Worm (Caenorhabditis elegans) whole organism, young adult: ENCODE data around the gene K07E3.1.
A peak's percentile ranks its signal among the peaks of the same experiment; 100 is the strongest.

ENCODE experiments used
- B0336.3 ChIP-seq: fragments of 200-800 bp; sonication (Bioruptor generic); IDR thresholded peaks from 2 replicates; pipeline ENCODE4 v1.3.6; 2022; ENCODE audit warnings: missing genetic modification characterization, missing compliant biosample characterization
- C06A6.2 ChIP-seq: fragments of 200-800 bp; sonication (Bioruptor generic); conservative IDR thresholded peaks from 2 replicates; pipeline ENCODE4 v1.3.6; 2022; ENCODE audit warnings: missing genetic modification characterization, missing compliant biosample characterization
- C17E4.6 ChIP-seq: fragments of 200-800 bp; sonication (Bioruptor generic); IDR thresholded peaks from 2 replicates; pipeline ENCODE4 v1.3.6; 2022; ENCODE audit warnings: missing genetic modification reagents, missing genetic modification characterization, missing compliant biosample characterization
- F23B12.7 ChIP-seq: sonication (generic microtip); optimal IDR thresholded peaks from 2 replicates; lab custom pipeline; 2017; ENCODE audit warnings: missing genetic modification characterization, mild to moderate bottlenecking, missing compliant biosample characterization, antibody characterized with exemption, moderate library complexity; ENCODE audit not compliant: insufficient read depth
- F33H1.4 ChIP-seq: fragments of 200-800 bp; sonication (Bioruptor generic); IDR thresholded peaks from 2 replicates; pipeline ENCODE4 v1.3.6; 2022; ENCODE audit warnings: missing genetic modification reagents, missing genetic modification characterization, missing compliant biosample characterization
- F49E8.2 ChIP-seq: sonication (generic microtip); optimal IDR thresholded peaks from 3 replicates; lab custom pipeline; 2017; ENCODE audit warnings: missing genetic modification characterization, mild to moderate bottlenecking, missing compliant biosample characterization, antibody characterized with exemption, moderate library complexity; ENCODE audit not compliant: insufficient read depth
- Y53F4B.3 ChIP-seq: fragments of 200-800 bp; sonication (Bioruptor generic); IDR thresholded peaks from 2 replicates; pipeline ENCODE4 v1.3.6; 2022; ENCODE audit warnings: missing genetic modification reagents, missing genetic modification characterization, missing compliant biosample characterization
- Y95B8A.8 ChIP-seq: fragments of 200-800 bp; sonication (Bioruptor generic); IDR thresholded peaks from 2 replicates; pipeline ENCODE4 v1.3.6; 2022; ENCODE audit warnings: missing genetic modification reagents, missing genetic modification characterization, missing compliant biosample characterization
- akir-1 ChIP-seq: fragments of 200-800 bp; sonication (Bioruptor generic); optimal IDR thresholded peaks from 2 replicates; lab custom pipeline; 2018; ENCODE audit warnings: mild to moderate bottlenecking, missing genetic modification characterization, moderate library complexity, missing compliant biosample characterization
- attf-5 ChIP-seq: fragments of 200-800 bp; sonication (Bioruptor generic); optimal IDR thresholded peaks from 2 replicates; lab custom pipeline; 2018; ENCODE audit warnings: mild to moderate bottlenecking, missing genetic modification characterization, missing compliant biosample characterization
- bed-1 ChIP-seq: fragments of 200-800 bp; sonication (Bioruptor generic); IDR thresholded peaks from 2 replicates; pipeline ENCODE4 v1.3.6; 2022; ENCODE audit warnings: missing genetic modification reagents, missing genetic modification characterization, missing compliant biosample characterization
- cebp-1 ChIP-seq, 2 experiments: fragments of 200-800 bp in 1 of 2; sonication (Bioruptor generic) in 1 of 2; sonication (generic microtip) in 1 of 2; IDR thresholded peaks in 1 of 2; optimal IDR thresholded peaks in 1 of 2; 2 replicates each; pipeline versions ENCODE4 v1.3.6 to Lab custom; 2017 to 2022; ENCODE audit warnings: missing compliant biosample characterization in 2 of 2, missing genetic modification characterization in 2 of 2, mild to moderate bottlenecking in 1 of 2, missing genetic modification reagents in 1 of 2, moderate library complexity in 1 of 2
- cebp-2 ChIP-seq: fragments of 200-800 bp; sonication (Bioruptor generic); IDR thresholded peaks from 2 replicates; pipeline ENCODE4 v1.3.6; 2022; ENCODE audit warnings: missing genetic modification characterization, missing compliant biosample characterization
- ceh-100 ChIP-seq: fragments of 200-800 bp; sonication (Bioruptor generic); IDR thresholded peaks from 2 replicates; pipeline ENCODE4 v1.3.6; 2022; ENCODE audit warnings: missing genetic modification reagents, missing genetic modification characterization, missing compliant biosample characterization
- ceh-27 ChIP-seq: fragments of 200-800 bp; sonication (Bioruptor generic); optimal IDR thresholded peaks from 2 replicates; lab custom pipeline; 2018; ENCODE audit warnings: mild to moderate bottlenecking, missing genetic modification characterization, moderate library complexity, missing compliant biosample characterization
- ceh-40 ChIP-seq: fragments of 200-800 bp; sonication (Bioruptor generic); IDR thresholded peaks from 2 replicates; pipeline ENCODE4 v1.3.6; 2022; ENCODE audit warnings: missing genetic modification characterization, missing compliant biosample characterization
- ceh-58 ChIP-seq: fragments of 200-800 bp; sonication (Bioruptor generic); IDR thresholded peaks from 2 replicates; pipeline ENCODE4 v1.3.6; 2022; ENCODE audit warnings: missing genetic modification characterization, missing compliant biosample characterization
- dox-1 ChIP-seq: fragments of 200-800 bp; sonication (Bioruptor generic); IDR thresholded peaks from 2 replicates; pipeline ENCODE4 v1.3.6; 2022; ENCODE audit warnings: missing genetic modification reagents, missing genetic modification characterization, missing compliant biosample characterization
- dpl-1 ChIP-seq: fragments of 150-350 bp; optimal IDR thresholded peaks from 2 replicates; lab custom pipeline; 2014; ENCODE audit warnings: missing biosample characterization, missing genetic modification reagents, missing genetic modification characterization
- egl-18 ChIP-seq: fragments of 200-800 bp; sonication (Bioruptor generic); IDR thresholded peaks from 2 replicates; pipeline ENCODE4 v1.3.6; 2022; ENCODE audit warnings: missing genetic modification reagents, missing genetic modification characterization, missing compliant biosample characterization
- ekl-4 ChIP-seq: fragments of 200-800 bp; sonication (Bioruptor generic); IDR thresholded peaks from 2 replicates; pipeline ENCODE4 v1.3.6; 2022; ENCODE audit warnings: missing genetic modification reagents, missing genetic modification characterization, missing compliant biosample characterization
- ets-4 ChIP-seq: fragments of 200-800 bp; sonication (Bioruptor generic); optimal IDR thresholded peaks from 2 replicates; lab custom pipeline; 2018; ENCODE audit warnings: mild to moderate bottlenecking, missing genetic modification characterization, missing compliant biosample characterization
- him-1 ChIP-seq: sonication (generic microtip); optimal IDR thresholded peaks from 2 replicates; lab custom pipeline; 2016; ENCODE audit warnings: missing genotype, missing genetic modification reagents, missing genetic modification characterization, missing compliant biosample characterization
- hlh-26 ChIP-seq: fragments of 200-800 bp; sonication (Bioruptor generic); conservative IDR thresholded peaks from 2 replicates; pipeline ENCODE4 v1.3.6; 2022; ENCODE audit warnings: missing genetic modification reagents, missing genetic modification characterization, missing compliant biosample characterization
- hmg-1.2 ChIP-seq: fragments of 200-800 bp; sonication (Bioruptor generic); IDR thresholded peaks from 2 replicates; pipeline ENCODE4 v1.3.6; 2022; ENCODE audit warnings: missing genetic modification reagents, missing genetic modification characterization, missing compliant biosample characterization
- lag-1 ChIP-seq: fragments of 200-800 bp; sonication (Bioruptor generic); IDR thresholded peaks from 2 replicates; pipeline ENCODE4 v1.3.6; 2022; ENCODE audit warnings: missing genetic modification reagents, missing genetic modification characterization, missing compliant biosample characterization
- lin-26 ChIP-seq: fragments of 200-800 bp; sonication (Bioruptor generic); IDR thresholded peaks from 2 replicates; pipeline ENCODE4 v1.3.6; 2022; ENCODE audit warnings: missing genetic modification reagents, missing genetic modification characterization, missing compliant biosample characterization
- madf-10 ChIP-seq: sonication (generic microtip); optimal IDR thresholded peaks from 2 replicates; lab custom pipeline; 2016; ENCODE audit warnings: mild to moderate bottlenecking, missing genetic modification characterization, missing compliant biosample characterization
- mel-28 ChIP-seq: sonication (generic microtip); optimal IDR thresholded peaks from 2 replicates; lab custom pipeline; 2016; ENCODE audit warnings: borderline replicate concordance, mild to moderate bottlenecking, missing genetic modification characterization, missing compliant biosample characterization
- nfya-2 ChIP-seq: fragments of 200-800 bp; sonication (Bioruptor generic); IDR thresholded peaks from 2 replicates; pipeline ENCODE4 v1.3.6; 2022; ENCODE audit warnings: missing genetic modification reagents, missing genetic modification characterization, missing compliant biosample characterization
- nhr-80 ChIP-seq: sonication (generic microtip); optimal IDR thresholded peaks from 2 replicates; lab custom pipeline; 2016; ENCODE audit warnings: missing genetic modification characterization, missing compliant biosample characterization
- nhr-90 ChIP-seq: sonication (generic microtip); optimal IDR thresholded peaks from 2 replicates; lab custom pipeline; 2016; ENCODE audit warnings: missing genotype, mild to moderate bottlenecking, missing genetic modification characterization, missing compliant biosample characterization
- pbrm-1 ChIP-seq: fragments of 200-800 bp; sonication (Bioruptor generic); IDR thresholded peaks from 2 replicates; pipeline ENCODE4 v1.3.6; 2022; ENCODE audit warnings: missing genetic modification reagents, missing genetic modification characterization, missing compliant biosample characterization
- rcor-1 ChIP-seq: fragments of 200-800 bp; sonication (Bioruptor generic); IDR thresholded peaks from 2 replicates; pipeline ENCODE4 v1.3.6; 2022; ENCODE audit warnings: missing genetic modification reagents, missing genetic modification characterization, missing compliant biosample characterization
- snpc-1.1 ChIP-seq: sonication (generic microtip); optimal IDR thresholded peaks from 2 replicates; lab custom pipeline; 2017; ENCODE audit warnings: missing genetic modification characterization, mild to moderate bottlenecking, missing compliant biosample characterization, antibody characterized with exemption, moderate library complexity, missing genotype, missing genetic modification reagents; ENCODE audit not compliant: insufficient read depth
- snpc-1.3 ChIP-seq: sonication (generic microtip); optimal IDR thresholded peaks from 2 replicates; lab custom pipeline; 2017; ENCODE audit warnings: missing genetic modification characterization, mild to moderate bottlenecking, missing compliant biosample characterization, antibody characterized with exemption, moderate library complexity, missing genotype, missing genetic modification reagents; ENCODE audit not compliant: insufficient read depth
- somi-1 ChIP-seq: fragments of 200-800 bp; sonication (Bioruptor generic); optimal IDR thresholded peaks from 2 replicates; lab custom pipeline; 2018; ENCODE audit warnings: mild to moderate bottlenecking, missing genetic modification characterization, missing compliant biosample characterization
- ztf-18 ChIP-seq: sonication (generic microtip); optimal IDR thresholded peaks from 2 replicates; lab custom pipeline; 2016; ENCODE audit warnings: missing genotype, mild to moderate bottlenecking, missing genetic modification characterization, missing compliant biosample characterization
- ztf-26 ChIP-seq: sonication (generic microtip); optimal IDR thresholded peaks from 2 replicates; lab custom pipeline; 2017; ENCODE audit warnings: missing genetic modification characterization, missing compliant biosample characterization

The K07E3.1 gene

ce11 chrX:8136276-8136891 is 26.1 kb downstream of the K07E3.1 start, which contains the start of gene C02B8.6:
Gene C02B8.6 (minus strand): TSS chrX:8136326.
- TF ChIP-seq attf-5 (peak; percentile 9), dox-1 (GFP tag; lab: Robert Waterston, UW) (peak; percentile 53; the same call in 1 of the 2 replicates), hmg-1.2 (GFP tag; lab: Robert Waterston, UW) (0 out of 2 replicates have a peak, but pooled peaks have one; percentile 10), somi-1 (GFP tag; lab: Kevin White, UChicago) (no peak), bed-1 (GFP tag; lab: Robert Waterston, UW) (no peak), ceh-27 (GFP tag; lab: Kevin White, UChicago) (no peak), F49E8.2 (no peak), B0336.3 (GFP tag; lab: Robert Waterston, UW) (no peak), nhr-80 (tag; lab: Kevin White, UChicago) (peak; percentile 72), F23B12.7 (peak; percentile 46)
- TF ChIP-seq, all 124 proteins: peak for 5

- TF ChIP-seq Y95B8A.8 (GFP tag; lab: Robert Waterston, UW) = no peak
- TF ChIP-seq pbrm-1 (GFP tag; lab: Robert Waterston, UW) = no peak
- TF ChIP-seq C17E4.6 = no peak
- TF ChIP-seq mel-28 = no peak
- TF ChIP-seq C06A6.2 (GFP tag; lab: Robert Waterston, UW) = no peak
- TF ChIP-seq dpl-1 (GFP tag; lab: Kevin White, UChicago) = no peak
- TF ChIP-seq ztf-26 (tag; lab: Kevin White, UChicago) = no peak
- 0 out of 2 replicates have a peak, but pooled peaks have one; percentile 16 for TF ChIP-seq cebp-2 (GFP tag; lab: Robert Waterston, UW)
- TF ChIP-seq ceh-58 (GFP tag; lab: Robert Waterston, UW) = 0 out of 2 replicates have a peak, but pooled peaks have one; percentile 35
- TF ChIP-seq ceh-40 (GFP tag; lab: Robert Waterston, UW) = no peak
- TF ChIP-seq rcor-1 (GFP tag; lab: Robert Waterston, UW) = no peak
- TF ChIP-seq lin-26 = no peak
Measured at ce11 chrX:8137779-8138178, 27.5 kb downstream of the K07E3.1 start, which contains the start of gene C02B8.7. Gene C02B8.7 (minus strand): TSS chrX:8137879.

ce11 chrX:8139146-8139545 is 28.9 kb downstream of the K07E3.1 start, which contains the start of gene C02B8.3:
Gene C02B8.3 (plus strand): TSS chrX:8139446.
- TF ChIP-seq cebp-1 (GFP tag; IDR thresholded peaks at IDR 0.05; lab: Robert Waterston, UW) (no peak), cebp-1 (tag; optimal IDR thresholded peaks at IDR 0.05; lab: Kevin White, UChicago) (no peak), F33H1.4 (GFP tag; lab: Robert Waterston, UW) (no peak), lag-1 (no peak), ceh-58 (GFP tag; lab: Robert Waterston, UW) (no peak), ztf-18 (no peak), akir-1 (no peak), egl-18 (GFP tag; lab: Robert Waterston, UW) (no peak), hlh-26 (GFP tag; lab: Robert Waterston, UW) (no peak), ets-4 (GFP tag; lab: Kevin White, UChicago) (no peak), nhr-90 (no peak)

ce11 chrX:8147398-8147797 is 37.2 kb downstream of the K07E3.1 start, which contains the start of gene C02B8.1:
Gene C02B8.1 (plus strand): TSS chrX:8147698.
- no peak for TF ChIP-seq snpc-1.1
- TF ChIP-seq cebp-1 (GFP tag; IDR thresholded peaks at IDR 0.05; lab: Robert Waterston, UW) = no peak
- TF ChIP-seq cebp-1 (tag; optimal IDR thresholded peaks at IDR 0.05; lab: Kevin White, UChicago) = no peak
- TF ChIP-seq Y53F4B.3 = no peak
- no peak for TF ChIP-seq snpc-1.3 (tag; lab: Kevin White, UChicago)
- no peak for TF ChIP-seq ekl-4
- TF ChIP-seq nfya-2 = no peak
- TF ChIP-seq ceh-100 (GFP tag; lab: Robert Waterston, UW) = no peak
- TF ChIP-seq him-1 (tag; lab: Kevin White, UChicago) = no peak
- no peak for TF ChIP-seq F33H1.4 (GFP tag; lab: Robert Waterston, UW)
- no peak for TF ChIP-seq madf-10 (tag; lab: Kevin White, UChicago)
- no peak for TF ChIP-seq hmg-1.2 (GFP tag; lab: Robert Waterston, UW)
